Worm (Caenorhabditis elegans) whole organism, L4/young adult: ENCODE data around the gene T24A6.17.

ENCODE experiments used
- W03F9.2 ChIP-seq: fragments of 150-350 bp; optimal IDR thresholded peaks from 2 replicates; lab custom pipeline; 2014; ENCODE audit warnings: missing biosample characterization, missing genetic modification characterization
- dao-5 ChIP-seq: sonication (generic microtip); optimal IDR thresholded peaks from 2 replicates; lab custom pipeline; 2016; ENCODE audit warnings: missing genotype, missing genetic modification characterization, moderate library complexity, missing compliant biosample characterization
- him-1 ChIP-seq: sonication (generic microtip); optimal IDR thresholded peaks from 2 replicates; lab custom pipeline; 2016; ENCODE audit warnings: missing genotype, missing genetic modification reagents, missing genetic modification characterization, missing compliant biosample characterization

ce11 chrV:3549553-3549952, 14.7 kb downstream of the T24A6.17 start, which contains the start of gene sri-21:
- no peak for TF ChIP-seq W03F9.2 (tag; lab: Kevin White, UChicago)
- TF ChIP-seq him-1 (tag; lab: Kevin White, UChicago) = no peak
- TF ChIP-seq dao-5 = no peak
